Worm (Caenorhabditis elegans) whole organism, young adult: ENCODE results near the gene col-107.

Experiments
- F52B5.7 ChIP-seq: sonication (generic microtip); optimal IDR thresholded peaks from 2 replicates; lab custom pipeline; 2016; ENCODE audit warnings: mild to moderate bottlenecking, missing genetic modification characterization, missing compliant biosample characterization
- Y95B8A.8 ChIP-seq: fragments of 200-800 bp; sonication (Bioruptor generic); IDR thresholded peaks from 2 replicates; pipeline ENCODE4 v1.3.6; 2022; ENCODE audit warnings: missing genetic modification reagents, missing genetic modification characterization, missing compliant biosample characterization
- ets-4 ChIP-seq: fragments of 200-800 bp; sonication (Bioruptor generic); optimal IDR thresholded peaks from 2 replicates; lab custom pipeline; 2018; ENCODE audit warnings: mild to moderate bottlenecking, missing genetic modification characterization, missing compliant biosample characterization
- pbrm-1 ChIP-seq: fragments of 200-800 bp; sonication (Bioruptor generic); IDR thresholded peaks from 2 replicates; pipeline ENCODE4 v1.3.6; 2022; ENCODE audit warnings: missing genetic modification reagents, missing genetic modification characterization, missing compliant biosample characterization
- pha-4 ChIP-seq: fragments of 150-350 bp; sonication (generic microtip); optimal IDR thresholded peaks from 2 replicates; lab custom pipeline; 2014; ENCODE audit warnings: missing biosample characterization, missing genetic modification reagents, missing genetic modification characterization
- sea-2 ChIP-seq: fragments of 200-800 bp; sonication (Bioruptor generic); IDR thresholded peaks from 2 replicates; pipeline ENCODE4 v1.3.6; 2022; ENCODE audit warnings: missing genetic modification characterization, missing compliant biosample characterization
- snpc-1.1 ChIP-seq: sonication (generic microtip); optimal IDR thresholded peaks from 2 replicates; lab custom pipeline; 2017; ENCODE audit warnings: missing genetic modification characterization, mild to moderate bottlenecking, missing compliant biosample characterization, antibody characterized with exemption, moderate library complexity, missing genotype, missing genetic modification reagents; ENCODE audit not compliant: insufficient read depth
- snpc-4 ChIP-seq, 5 experiments: fragments of 150-350 bp in 1 of 5; sonication (generic microtip) in 4 of 5; optimal IDR thresholded peaks; 2 replicates each; lab custom pipeline; 2014 to 2018; ENCODE audit warnings: missing genetic modification characterization in 5 of 5, missing biosample characterization in 3 of 5, antibody characterized with exemption in 2 of 5, mild to moderate bottlenecking in 2 of 5, missing compliant biosample characterization in 2 of 5, missing genotype in 2 of 5, moderate library complexity in 2 of 5, missing genetic modification reagents in 1 of 5

ce11 chrIV:1576731-1577130 is 28.2 kb downstream of the col-107 start, which contains the start of gene Y41D4B.14:
- TF ChIP-seq Y95B8A.8 (GFP tag; lab: Robert Waterston, UW) (no peak), snpc-4 (GFP tag; optimal IDR thresholded peaks at IDR 0.05; lab: Kevin White, UChicago) (no peak), snpc-4 (tag; optimal IDR thresholded peaks at IDR 0.05; lab: Kevin White, UChicago) (no peak), F52B5.7 (no peak), snpc-1.1 (tag; lab: Kevin White, UChicago) (no peak), pha-4 (tag; lab: Kevin White, UChicago) (no peak), ets-4 (GFP tag; lab: Kevin White, UChicago) (no peak), sea-2 (GFP tag; lab: Robert Waterston, UW) (no peak), pbrm-1 (no peak)
